Worm (Caenorhabditis elegans) whole organism, L4 larva: ENCODE measurements around the gene B0272.4.
A peak's percentile ranks its signal among the peaks of the same experiment; 100 is the strongest.

Experiments
- F44E2.7 ChIP-seq: fragments of 200-800 bp; sonication (Bioruptor generic); IDR thresholded peaks from 2 replicates; pipeline ENCODE4 v2.1.2; 2022; ENCODE audit warnings: missing genetic modification characterization, missing compliant biosample characterization
- ZK337.2 ChIP-seq: fragments of 200-800 bp; sonication (Bioruptor generic); IDR thresholded peaks from 2 replicates; pipeline ENCODE4 v1.3.6; 2022; ENCODE audit warnings: missing genetic modification reagents, missing genetic modification characterization, missing compliant biosample characterization
- ZK546.5 ChIP-seq, 2 experiments: sonication (generic microtip); optimal IDR thresholded peaks; 2 replicates each; lab custom pipeline; 2017; ENCODE audit warnings: missing biosample characterization in 2 of 2, missing genetic modification characterization in 2 of 2
- aha-1 ChIP-seq: fragments of 150-350 bp; peaks from one replicate; lab custom pipeline; 2014; ENCODE audit warnings: missing biosample characterization, missing genetic modification characterization
- ama-1 ChIP-seq: fragments of 150-350 bp; optimal IDR thresholded peaks from 2 replicates; lab custom pipeline; 2014; ENCODE audit warnings: inconsistent platforms, mixed read lengths
- ceh-20 ChIP-seq: fragments of 200-800 bp; sonication (Bioruptor generic); IDR thresholded peaks from 2 replicates; pipeline ENCODE4 v1.3.6; 2022; ENCODE audit warnings: missing genetic modification reagents, missing genetic modification characterization, missing compliant biosample characterization
- ceh-62 ChIP-seq: sonication (generic microtip); optimal IDR thresholded peaks from 2 replicates; lab custom pipeline; 2017; ENCODE audit warnings: missing biosample characterization, missing genetic modification characterization
- ctbp-1 ChIP-seq: fragments of 200-800 bp; sonication (Bioruptor generic); IDR thresholded peaks from 2 replicates; pipeline ENCODE4 v1.3.6; 2022; ENCODE audit warnings: missing genetic modification reagents, missing genetic modification characterization, missing compliant biosample characterization
- daf-16 ChIP-seq, 3 experiments: sonication (generic microtip); optimal IDR thresholded peaks; 2 replicates each; lab custom pipeline; 2016 to 2017; ENCODE audit warnings: missing genetic modification characterization in 3 of 3, missing genetic modification reagents in 3 of 3, mild to moderate bottlenecking in 2 of 3, missing compliant biosample characterization in 2 of 3, missing biosample characterization in 1 of 3, moderate library complexity in 1 of 3
- dmd-6 ChIP-seq: fragments of 200-800 bp; sonication (Bioruptor generic); IDR thresholded peaks from 2 replicates; pipeline ENCODE4 v1.3.6; 2022; ENCODE audit warnings: missing genetic modification reagents, missing genetic modification characterization, missing compliant biosample characterization
- dpl-1 ChIP-seq: fragments of 150-350 bp; optimal IDR thresholded peaks from 2 replicates; lab custom pipeline; 2014; ENCODE audit warnings: missing biosample characterization, missing genetic modification reagents, missing genetic modification characterization
- dve-1 ChIP-seq: sonication (generic microtip); optimal IDR thresholded peaks from 2 replicates; lab custom pipeline; 2017; ENCODE audit warnings: antibody characterized with exemption, mild to moderate bottlenecking, missing genetic modification characterization, missing compliant biosample characterization; ENCODE audit not compliant: insufficient read depth
- fos-1 ChIP-seq: fragments of 150-350 bp; optimal IDR thresholded peaks from 2 replicates; lab custom pipeline; 2014; ENCODE audit warnings: missing biosample characterization, missing genetic modification characterization
- gei-8 ChIP-seq: fragments of 200-800 bp; sonication (Bioruptor generic); optimal IDR thresholded peaks from 2 replicates; lab custom pipeline; 2018; ENCODE audit warnings: mild to moderate bottlenecking, missing genetic modification characterization, missing compliant biosample characterization
- hif-1 ChIP-seq, 2 experiments: sonication (generic microtip); optimal IDR thresholded peaks; 2 replicates each; lab custom pipeline; 2016 to 2017; ENCODE audit warnings: missing compliant biosample characterization in 2 of 2, missing genetic modification characterization in 2 of 2, missing genetic modification reagents in 2 of 2, missing genotype in 2 of 2, mild to moderate bottlenecking in 1 of 2
- hlh-11 ChIP-seq: fragments of 200-800 bp; sonication (Bioruptor generic); optimal IDR thresholded peaks from 2 replicates; lab custom pipeline; 2018; ENCODE audit warnings: mild to moderate bottlenecking, missing genetic modification characterization, missing compliant biosample characterization
- jun-1 ChIP-seq: fragments of 150-350 bp; optimal IDR thresholded peaks from 2 replicates; lab custom pipeline; 2014; ENCODE audit warnings: missing biosample characterization, missing genetic modification reagents, missing genetic modification characterization
- lin-1 ChIP-seq: fragments of 200-800 bp; sonication (Bioruptor generic); IDR thresholded peaks from 2 replicates; pipeline ENCODE4 v1.3.6; 2022; ENCODE audit warnings: missing genetic modification reagents, missing genetic modification characterization, missing compliant biosample characterization
- lin-13 ChIP-seq: fragments of 150-350 bp; optimal IDR thresholded peaks from 2 replicates; lab custom pipeline; 2014; ENCODE audit warnings: missing biosample characterization, missing genetic modification reagents, missing genetic modification characterization
- lin-15B ChIP-seq: fragments of 150-350 bp; sonication (generic microtip); optimal IDR thresholded peaks from 3 replicates; lab custom pipeline; 2014; ENCODE audit warnings: missing biosample characterization, missing genetic modification characterization
- lin-29 ChIP-seq: fragments of 200-800 bp; sonication (Bioruptor generic); IDR thresholded peaks from 2 replicates; pipeline ENCODE4 v1.3.6; 2022; ENCODE audit warnings: missing genetic modification reagents, missing genetic modification characterization, missing compliant biosample characterization
- lir-3 ChIP-seq: sonication (generic microtip); optimal IDR thresholded peaks from 2 replicates; lab custom pipeline; 2016; ENCODE audit warnings: mild to moderate bottlenecking, missing genetic modification characterization, missing compliant biosample characterization
- lsy-2 ChIP-seq, 2 experiments: fragments of 150-350 bp in 1 of 2; sonication (generic microtip) in 1 of 2; optimal IDR thresholded peaks; 2 replicates each; lab custom pipeline; 2014 to 2017; ENCODE audit warnings: missing biosample characterization in 2 of 2, missing genetic modification characterization in 2 of 2
- mdt-29 ChIP-seq: fragments of 200-800 bp; sonication (Bioruptor generic); IDR thresholded peaks from 2 replicates; pipeline ENCODE4 v1.3.6; 2022; ENCODE audit warnings: missing genetic modification reagents, missing genetic modification characterization, missing compliant biosample characterization
- mes-2 ChIP-seq: sonication (generic microtip); optimal IDR thresholded peaks from 2 replicates; lab custom pipeline; 2016; ENCODE audit warnings: missing genotype, mild to moderate bottlenecking, missing genetic modification characterization, missing compliant biosample characterization; ENCODE audit not compliant: poor library complexity, severe bottlenecking
- mxl-3 ChIP-seq: fragments of 200-800 bp; sonication (Bioruptor generic); optimal IDR thresholded peaks from 2 replicates; lab custom pipeline; 2018; ENCODE audit warnings: mild to moderate bottlenecking, missing genetic modification characterization, missing compliant biosample characterization
- nhr-102 ChIP-seq: sonication (generic microtip); optimal IDR thresholded peaks from 2 replicates; lab custom pipeline; 2016; ENCODE audit warnings: mild to moderate bottlenecking, missing genetic modification characterization, moderate library complexity, missing compliant biosample characterization
- nhr-111 ChIP-seq: fragments of 200-800 bp; sonication (Bioruptor generic); optimal IDR thresholded peaks from 2 replicates; lab custom pipeline; 2018; ENCODE audit warnings: mild to moderate bottlenecking, missing genetic modification characterization, missing compliant biosample characterization
- nhr-237 ChIP-seq: sonication (generic microtip); optimal IDR thresholded peaks from 2 replicates; lab custom pipeline; 2017; ENCODE audit warnings: missing biosample characterization, missing genetic modification characterization
- nhr-25 ChIP-seq: sonication (generic microtip); optimal IDR thresholded peaks from 2 replicates; lab custom pipeline; 2017; ENCODE audit warnings: missing genetic modification characterization, mild to moderate bottlenecking, missing compliant biosample characterization, antibody characterized with exemption, moderate library complexity, borderline replicate concordance; ENCODE audit not compliant: insufficient read depth
- nhr-28 ChIP-seq: fragments of 150-350 bp; optimal IDR thresholded peaks from 2 replicates; lab custom pipeline; 2014; ENCODE audit warnings: missing biosample characterization, missing genetic modification characterization
- nhr-6 ChIP-seq: fragments of 150-350 bp; optimal IDR thresholded peaks from 2 replicates; lab custom pipeline; 2014; ENCODE audit warnings: missing biosample characterization, missing genetic modification characterization
- nhr-77 ChIP-seq: fragments of 150-350 bp; optimal IDR thresholded peaks from 2 replicates; lab custom pipeline; 2014; ENCODE audit warnings: missing biosample characterization, missing genetic modification characterization
- pha-4 ChIP-seq, 2 experiments: fragments of 150-350 bp in 1 of 2; fragments of 200-800 bp in 1 of 2; sonication (Bioruptor generic) in 1 of 2; IDR thresholded peaks in 1 of 2; optimal IDR thresholded peaks in 1 of 2; 2 replicates each; pipeline versions ENCODE4 v1.3.6 to Lab custom; 2014 to 2022; ENCODE audit warnings: missing genetic modification characterization in 2 of 2, missing genetic modification reagents in 2 of 2, missing biosample characterization in 1 of 2, missing compliant biosample characterization in 1 of 2
- rbr-2 ChIP-seq: sonication (generic microtip); optimal IDR thresholded peaks from 2 replicates; lab custom pipeline; 2016; ENCODE audit warnings: missing genotype, missing genetic modification characterization, missing compliant biosample characterization
- skn-1 ChIP-seq: fragments of 150-350 bp; optimal IDR thresholded peaks from 2 replicates; lab custom pipeline; 2014; ENCODE audit warnings: missing biosample characterization, missing genetic modification characterization
- spr-1 ChIP-seq: sonication (generic microtip); optimal IDR thresholded peaks from 2 replicates; lab custom pipeline; 2016; ENCODE audit warnings: mild to moderate bottlenecking, missing genetic modification characterization, missing compliant biosample characterization
- tag-97 ChIP-seq: fragments of 200-800 bp; sonication (Bioruptor generic); IDR thresholded peaks from 2 replicates; pipeline ENCODE4 v1.3.6; 2022; ENCODE audit warnings: missing genetic modification characterization, missing compliant biosample characterization
- unc-62 ChIP-seq, 3 experiments: fragments of 150-350 bp in 1 of 3; sonication (generic microtip); optimal IDR thresholded peaks in 2 of 3; peaks in 1 of 3; 1 replicate in 1 of 3; 2 replicates in 2 of 3; lab custom pipeline; 2014 to 2017; ENCODE audit warnings: missing biosample characterization in 3 of 3, missing genetic modification characterization in 3 of 3, missing genetic modification reagents in 3 of 3, missing genotype in 1 of 3
- zag-1 ChIP-seq: fragments of 150-350 bp; optimal IDR thresholded peaks from 2 replicates; lab custom pipeline; 2014; ENCODE audit warnings: missing biosample characterization, missing genetic modification characterization
- zip-11 ChIP-seq: fragments of 200-800 bp; sonication (Bioruptor generic); IDR thresholded peaks from 2 replicates; pipeline ENCODE4 v1.3.6; 2022; ENCODE audit warnings: missing genetic modification characterization, missing compliant biosample characterization
- zip-2 ChIP-seq: fragments of 150-350 bp; optimal IDR thresholded peaks from 2 replicates; lab custom pipeline; 2014; ENCODE audit warnings: missing biosample characterization, missing genetic modification characterization
- ztf-7 ChIP-seq: fragments of 150-350 bp; optimal IDR thresholded peaks from 2 replicates; lab custom pipeline; 2014; ENCODE audit warnings: missing biosample characterization, missing genetic modification characterization

B0272.4 gene

ce11 chrX:9446177-9446694, 18.0 kb downstream of the B0272.4 start, which contains the start of gene ZK899.1 (continued):
- TF ChIP-seq daf-16 (GFP tag; optimal IDR thresholded peaks at IDR 0.05; lab: Kevin White, UChicago), result peak; percentile 10 to 66
- peak; percentile 91 for TF ChIP-seq daf-16 (tag; optimal IDR thresholded peaks at IDR 0.05; lab: Kevin White, UChicago)
- no peak for TF ChIP-seq zip-11 (GFP tag; lab: Robert Waterston, UW)
- TF ChIP-seq lsy-2 (tag; optimal IDR thresholded peaks at IDR 0.05; lab: Kevin White, UChicago), result no peak
- no peak for TF ChIP-seq hif-1 (tag; optimal IDR thresholded peaks at IDR 0.05; lab: Kevin White, UChicago)
- no peak for TF ChIP-seq ZK337.2
- TF ChIP-seq lin-13 (GFP tag; lab: Kevin White, UChicago), result no peak
- TF ChIP-seq hlh-11 (tag; lab: Kevin White, UChicago), result peak; percentile 84
- TF ChIP-seq mxl-3 (GFP tag; lab: Kevin White, UChicago), result peak; percentile 29
- no peak for TF ChIP-seq ama-1 (lab: Kevin White, UChicago)
- no peak for TF ChIP-seq nhr-111
- TF ChIP-seq ceh-20, result no peak
- TF ChIP-seq jun-1, result peak; percentile 62
- peak in 1 of 2 experiments; percentile 86 for TF ChIP-seq unc-62 (GFP tag; optimal IDR thresholded peaks at IDR 0.05 in 1 of 2; lab: Kevin White, UChicago)
- no peak for TF ChIP-seq unc-62 (tag; optimal IDR thresholded peaks at IDR 0.05; lab: Kevin White, UChicago)

- TF ChIP-seq ceh-20, result no peak
- TF ChIP-seq F44E2.7 (GFP tag; lab: Robert Waterston, UW), result no peak
- peak; percentile 38 for TF ChIP-seq aha-1
Measured at ce11 chrX:9449330-9449729, 21.1 kb downstream of the B0272.4 start, which contains the start of gene ZK899.7. TSS of gene ZK899.7 (minus strand) at chrX:9449430.

ce11 chrX:9451944-9452453, 23.8 kb downstream of the B0272.4 start, which contains the start of gene ZK899.2:
TSS of gene ZK899.2 (minus strand) at chrX:9451994.
- no peak for TF ChIP-seq pha-4 (GFP tag; IDR thresholded peaks at IDR 0.05; lab: Robert Waterston, UW)
- peak; percentile 53 for TF ChIP-seq pha-4 (tag; optimal IDR thresholded peaks at IDR 0.05; lab: Kevin White, UChicago)
- TF ChIP-seq mdt-29 (GFP tag; lab: Robert Waterston, UW), result no peak
- TF ChIP-seq nhr-28 (tag; lab: Kevin White, UChicago), result no peak
- no peak for TF ChIP-seq tag-97 (GFP tag; lab: Robert Waterston, UW)
- no peak for TF ChIP-seq zag-1 (tag; lab: Kevin White, UChicago)
- TF ChIP-seq nhr-237 (tag; lab: Kevin White, UChicago), result no peak
- TF ChIP-seq lin-15B (tag; lab: Kevin White, UChicago), result no peak
- no peak for TF ChIP-seq daf-16 (GFP tag; optimal IDR thresholded peaks at IDR 0.05; lab: Kevin White, UChicago)
- peak; percentile 88 for TF ChIP-seq daf-16 (tag; optimal IDR thresholded peaks at IDR 0.05; lab: Kevin White, UChicago)
- no peak for TF ChIP-seq ztf-7 (tag; lab: Kevin White, UChicago)
- no peak for TF ChIP-seq skn-1 (tag; lab: Kevin White, UChicago)
- no peak for TF ChIP-seq dpl-1 (GFP tag; lab: Kevin White, UChicago)
- TF ChIP-seq mes-2 (tag; lab: Kevin White, UChicago), result no peak
- TF ChIP-seq ceh-62 (tag; lab: Kevin White, UChicago), result no peak
- no peak for TF ChIP-seq nhr-111
- no peak for TF ChIP-seq unc-62 (GFP tag; optimal IDR thresholded peaks at IDR 0.05 in 1 of 2; lab: Kevin White, UChicago)
- no peak for TF ChIP-seq unc-62 (tag; optimal IDR thresholded peaks at IDR 0.05; lab: Kevin White, UChicago)
- TF ChIP-seq nhr-77 (tag; lab: Kevin White, UChicago), result no peak
- TF ChIP-seq gei-8 (GFP tag; lab: Kevin White, UChicago), result no peak
- no peak for TF ChIP-seq lsy-2 (tag; optimal IDR thresholded peaks at IDR 0.05; lab: Kevin White, UChicago)
- no peak for TF ChIP-seq ceh-20
- no peak for TF ChIP-seq ctbp-1 (GFP tag; lab: Robert Waterston, UW)
- TF ChIP-seq lin-29 (GFP tag; lab: Robert Waterston, UW), result no peak
- TF ChIP-seq dmd-6 (GFP tag; lab: Robert Waterston, UW), result no peak
- no peak for TF ChIP-seq zip-2 (tag; lab: Kevin White, UChicago)
- no peak for TF ChIP-seq lir-3
- TF ChIP-seq lin-1, result no peak
- TF ChIP-seq spr-1, result no peak
- peak; percentile 52 for TF ChIP-seq nhr-6
- no peak for TF ChIP-seq nhr-25 (tag; lab: Kevin White, UChicago)
- no peak for TF ChIP-seq nhr-102 (tag; lab: Kevin White, UChicago)
- TF ChIP-seq rbr-2 (tag; lab: Kevin White, UChicago), result no peak
- peak; percentile 24 for TF ChIP-seq dve-1 (tag; lab: Kevin White, UChicago)
- no peak for TF ChIP-seq ZK546.5 (tag; optimal IDR thresholded peaks at IDR 0.05; lab: Kevin White, UChicago)
- no peak for TF ChIP-seq fos-1
- TF ChIP-seq aha-1, result no peak
- TF ChIP-seq ama-1 (lab: Kevin White, UChicago), result no peak
